Worm (Caenorhabditis elegans): ENCODE results near the gene Y58A7A.1.

DNA sequence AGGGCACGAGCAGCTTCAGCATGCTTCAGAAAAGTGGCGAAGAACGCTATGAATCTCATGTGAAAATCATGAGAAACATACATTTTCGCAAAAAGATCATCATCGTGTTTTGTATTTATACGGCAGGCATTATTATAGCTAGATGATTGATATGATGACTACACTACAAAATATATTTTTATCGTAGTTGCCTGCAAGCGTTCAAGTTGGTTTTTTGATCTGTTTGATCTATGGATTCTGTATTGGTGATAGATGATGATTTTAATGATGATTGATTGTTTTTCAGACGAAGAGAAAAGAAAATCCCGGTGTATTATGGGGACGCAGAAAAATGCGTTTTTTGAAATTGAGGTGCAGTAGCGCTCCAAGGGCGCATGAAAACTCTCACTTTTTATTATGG is 41.3 kb upstream of the Y58A7A.1 start, which contains the start of gene ugt-63:
- TF ChIP-seq nhr-77 (tag; optimal IDR thresholded peaks at IDR 0.05) = no peak
- TF ChIP-seq nhr-23 (tag; optimal IDR thresholded peaks at IDR 0.05) = no peak
- no peak for TF ChIP-seq lin-13 (GFP tag; optimal IDR thresholded peaks at IDR 0.05)
- TF ChIP-seq skn-1 (tag; optimal IDR thresholded peaks at IDR 0.05) = no peak
- no peak for TF ChIP-seq R02D3.7 (tag; optimal IDR thresholded peaks at IDR 0.05)
- TF ChIP-seq lin-39 (tag; optimal IDR thresholded peaks at IDR 0.05) = no peak
- TF ChIP-seq nhr-12 (tag; optimal IDR thresholded peaks at IDR 0.05) = no peak
- TF ChIP-seq nhr-11 (tag; optimal IDR thresholded peaks at IDR 0.05) = no peak
- no peak for TF ChIP-seq ceh-82 (tag; optimal IDR thresholded peaks at IDR 0.05)

Measured in whole organism, L2 larva.